Worm (Caenorhabditis elegans): ENCODE measurements around the gene Y75B8A.23.

ce11 chrIII:12231539-12231938, 18.9 kb upstream of the Y75B8A.23 start:
- no peak for TF ChIP-seq lsy-2 (tag; optimal IDR thresholded peaks at IDR 0.05)
- TF ChIP-seq nhr-237 (tag; optimal IDR thresholded peaks at IDR 0.05): no peak
- TF ChIP-seq zip-8 (tag; optimal IDR thresholded peaks at IDR 0.05): no peak
- no peak for TF ChIP-seq ceh-39 (tag; optimal IDR thresholded peaks at IDR 0.05)
